Worm (Caenorhabditis elegans): Measurements from ENCODE around the gene F36H1.11.

F36H1.11 gene

ce11 chrIV:11067003-11067402, 18.0 kb downstream of the F36H1.11 start, which contains the start of gene ttr-17:
ttr-17 (minus strand) TSS chrIV:11067026.
- TF ChIP-seq lin-39 (tag; optimal IDR thresholded peaks at IDR 0.05) (peak; percentile 50), lin-14 (GFP tag; optimal IDR thresholded peaks at IDR 0.05) (peak; percentile 53), nhr-19 (GFP tag; conservative IDR thresholded peaks at IDR 0.05) (peak; percentile 36), rnt-1 (tag; optimal IDR thresholded peaks at IDR 0.05) (peak; percentile 55), snu-23 (GFP tag; optimal IDR thresholded peaks at IDR 0.05) (peak; percentile 17), lsy-2 (tag; optimal IDR thresholded peaks at IDR 0.05) (peak; percentile 12 to 45), aly-2 (tag; optimal IDR thresholded peaks at IDR 0.05) (no peak), nhr-71 (tag; optimal IDR thresholded peaks at IDR 0.05) (peak; percentile 58), mep-1 (tag; optimal IDR thresholded peaks at IDR 0.05) (no peak)

- TF ChIP-seq lin-13 (GFP tag; optimal IDR thresholded peaks at IDR 0.05) (peak; percentile 46), C16A3.4 (tag; optimal IDR thresholded peaks at IDR 0.05) (peak; percentile 27), aha-1 (tag; optimal IDR thresholded peaks at IDR 0.05) (no peak), dpl-1 (GFP tag; optimal IDR thresholded peaks at IDR 0.05) (peak in 1 of 3 experiments; percentile 3), nhr-237 (tag; optimal IDR thresholded peaks at IDR 0.05) (no peak), skn-1 (tag; optimal IDR thresholded peaks at IDR 0.05) (no peak), ces-1 (GFP tag; optimal IDR thresholded peaks at IDR 0.05) (no peak), nhr-12 (tag; optimal IDR thresholded peaks at IDR 0.05) (no peak), tlp-1 (tag; optimal IDR thresholded peaks at IDR 0.05) (no peak), pqm-1 (tag; optimal IDR thresholded peaks at IDR 0.05) (no peak), blmp-1 (tag; optimal IDR thresholded peaks at IDR 0.05) (no peak), elt-2 (tag; optimal IDR thresholded peaks at IDR 0.05) (no peak), pag-3 (tag; optimal IDR thresholded peaks at IDR 0.05; ENCODE audit: borderline replicate concordance, insufficient read depth) (no peak), fos-1 (tag; optimal IDR thresholded peaks at IDR 0.05) (peak; percentile 33), unc-30 (tag; optimal IDR thresholded peaks at IDR 0.05) (no peak), aly-2 (tag; optimal IDR thresholded peaks at IDR 0.05) (no peak), snpc-4 (tag; optimal IDR thresholded peaks at IDR 0.05) (no peak), lin-39 (tag; optimal IDR thresholded peaks at IDR 0.05) (peak; percentile 96), fkh-4 (tag; optimal IDR thresholded peaks at IDR 0.05; ENCODE audit: borderline replicate concordance) (no peak), isw-1 (GFP tag; IDR thresholded peaks at IDR 0.05) (no peak), nhr-76 (tag; optimal IDR thresholded peaks at IDR 0.05) (no peak), F16B12.6 (tag; optimal IDR thresholded peaks at IDR 0.05) (no peak), nhr-47 (tag; optimal IDR thresholded peaks at IDR 0.05) (peak; percentile 53), nhr-85 (tag) (peak; percentile 39), mdl-1 (tag; optimal IDR thresholded peaks at IDR 0.05) (peak in 1 of 2 experiments; percentile 0), mef-2 (tag; optimal IDR thresholded peaks at IDR 0.05) (no peak), elt-3 (tag; optimal IDR thresholded peaks at IDR 0.05) (no peak), nhr-84 (tag; optimal IDR thresholded peaks at IDR 0.05) (no peak), lin-14 (GFP tag; optimal IDR thresholded peaks at IDR 0.05) (peak; percentile 90), efl-3 (GFP tag; optimal IDR thresholded peaks at IDR 0.05) (no peak), ceh-90 (tag; optimal IDR thresholded peaks at IDR 0.05) (no peak), ceh-63 (GFP tag; optimal IDR thresholded peaks at IDR 0.05) (no peak), hlh-17 (GFP tag; optimal IDR thresholded peaks at IDR 0.05; ENCODE audit: borderline replicate concordance) (no peak), ceh-8 (GFP tag; optimal IDR thresholded peaks at IDR 0.05) (no peak), grh-1 (GFP tag; IDR thresholded peaks at IDR 0.05) (no peak), mab-9 (GFP tag; IDR thresholded peaks at IDR 0.05) (no peak), vab-15 (tag; optimal IDR thresholded peaks at IDR 0.05) (no peak), unc-130 (tag; optimal IDR thresholded peaks at IDR 0.05) (peak; percentile 42), swsn-7 (tag; optimal IDR thresholded peaks at IDR 0.05) (peak; percentile 51), nhr-28 (tag; optimal IDR thresholded peaks at IDR 0.05) (no peak), ceh-88 (GFP tag; IDR thresholded peaks at IDR 0.05) (no peak), pax-3 (tag; optimal IDR thresholded peaks at IDR 0.05) (no peak), rnt-1 (tag; optimal IDR thresholded peaks at IDR 0.05) (peak; percentile 82), ets-5 (GFP tag; IDR thresholded peaks at IDR 0.05) (no peak), ztf-4 (tag; optimal IDR thresholded peaks at IDR 0.05) (peak; percentile 69), nhr-11 (tag; optimal IDR thresholded peaks at IDR 0.05) (peak; percentile 83), lin-35 (GFP tag; optimal IDR thresholded peaks at IDR 0.05) (no peak)
Observed at ce11 chrIV:11068314-11068713, 19.3 kb downstream of the F36H1.11 start.

Data from whole organism, L1 larva.